Fruit fly (Drosophila melanogaster) whole organism, embryonic: ENCODE results near the gene CG31832.

Source experiments
- CG12236 ChIP-seq: fragments of 200-800 bp; sonication (Bioruptor generic); optimal IDR thresholded peaks from 2 replicates; lab custom pipeline; 2016; ENCODE audit warnings: missing biosample characterization, missing genetic modification characterization
- Fer2 ChIP-seq: fragments of 200-800 bp; sonication (Bioruptor generic); optimal IDR thresholded peaks from 2 replicates; lab custom pipeline; 2018; ENCODE audit warnings: missing biosample characterization, mild to moderate bottlenecking, missing genetic modification characterization, moderate library complexity
- Ravus ChIP-seq: fragments of 200-800 bp; sonication (Bioruptor generic); IDR thresholded peaks from 2 replicates; pipeline ENCODE4 v1.3.6; 2022; ENCODE audit warnings: missing biosample characterization, missing genetic modification characterization
- pnt ChIP-seq: fragments of 200-800 bp; sonication (Bioruptor generic); optimal IDR thresholded peaks from 3 replicates; lab custom pipeline; 2016; ENCODE audit warnings: missing biosample characterization, missing genetic modification characterization

dm6 chr2L:15039309-15039772 lies 7.8 kb upstream of the CG31832 start:
- TF ChIP-seq CG12236 = no peak
- TF ChIP-seq pnt = no peak
- no peak for TF ChIP-seq Fer2 (tag; lab: Kevin White, UChicago)
- TF ChIP-seq Ravus (GFP tag; lab: Robert Waterston, UW) = no peak
